Fruit fly (Drosophila melanogaster): Measurements from ENCODE around the gene CycJ.

Gene CycJ

dm6 chr3L:3434882-3435281 is 31.3 kb upstream of the CycJ start (continued):
- TF ChIP-seq CG9932 (GFP tag; IDR thresholded peaks at IDR 0.05): no peak
- TF ChIP-seq salm (tag; optimal IDR thresholded peaks at IDR 0.05): no peak
- no peak for TF ChIP-seq Atf3 (GFP tag; optimal IDR thresholded peaks at IDR 0.05)
- TF ChIP-seq Side (GFP tag; optimal IDR thresholded peaks at IDR 0.05): no peak
- no peak for TF ChIP-seq CG4820 (GFP tag; optimal IDR thresholded peaks at IDR 0.05)
- 0 out of 2 replicates have a peak, but pooled peaks have one; percentile 16 for TF ChIP-seq ttk (GFP tag; IDR thresholded peaks at IDR 0.05)
- TF ChIP-seq CG7786 (GFP tag; optimal IDR thresholded peaks at IDR 0.05): no peak
- no peak for TF ChIP-seq Lim3 (GFP tag; IDR thresholded peaks at IDR 0.05)
- TF ChIP-seq slbo (GFP tag; IDR thresholded peaks at IDR 0.05): peak; percentile 46; the same call in 1 of the 2 replicates
- peak; percentile 36; the same call in 1 of the 2 replicates for TF ChIP-seq Ada2b (GFP tag; IDR thresholded peaks at IDR 0.05)
- no peak for TF ChIP-seq fd64A (GFP tag; optimal IDR thresholded peaks at IDR 0.05)
- TF ChIP-seq Lhr (GFP tag; optimal IDR thresholded peaks at IDR 0.05): no peak
- TF ChIP-seq dm (GFP tag; optimal IDR thresholded peaks at IDR 0.05): no peak
- no peak for TF ChIP-seq CG17186 (GFP tag; optimal IDR thresholded peaks at IDR 0.05)
- no peak for TF ChIP-seq jing (GFP tag; optimal IDR thresholded peaks at IDR 0.05)
- 0 out of 3 replicates have a peak, but pooled peaks have one; percentile 49 for TF ChIP-seq so (GFP tag; IDR thresholded peaks at IDR 0.05)
- TF ChIP-seq CG1602 (GFP tag; optimal IDR thresholded peaks at IDR 0.05): no peak
- TF ChIP-seq Asciz (GFP tag; optimal IDR thresholded peaks at IDR 0.05): peak; percentile 18
- TF ChIP-seq kay (GFP tag; optimal IDR thresholded peaks at IDR 0.05): no peak
- TF ChIP-seq Dbx (GFP tag; IDR thresholded peaks at IDR 0.05): peak; percentile 37; the same call in 1 of the 3 replicates
- no peak for TF ChIP-seq stc (GFP tag; IDR thresholded peaks at IDR 0.05)
- no peak for TF ChIP-seq lov (optimal IDR thresholded peaks at IDR 0.05)
- TF ChIP-seq lov (GFP tag; IDR thresholded peaks at IDR 0.05): no peak
- TF ChIP-seq fd3F (GFP tag; optimal IDR thresholded peaks at IDR 0.05): no peak
- TF ChIP-seq danr (GFP tag; IDR thresholded peaks at IDR 0.05): no peak
- TF ChIP-seq CG11504 (tag; optimal IDR thresholded peaks at IDR 0.05): peak; percentile 64
- TF ChIP-seq p53 (GFP tag; optimal IDR thresholded peaks at IDR 0.05): no peak
- TF ChIP-seq CG34224 (GFP tag; IDR thresholded peaks at IDR 0.05; ENCODE audit: partially characterized antibody): no peak
- peak; percentile 61; the same call in 1 of the 2 replicates for TF ChIP-seq CG5953 (GFP tag; IDR thresholded peaks at IDR 0.05)
- TF ChIP-seq E2f2 (GFP tag; IDR thresholded peaks at IDR 0.05): no peak
- TF ChIP-seq Fer2 (tag; optimal IDR thresholded peaks at IDR 0.05): no peak
- TF ChIP-seq HLH4C (GFP tag; IDR thresholded peaks at IDR 0.05; ENCODE audit: partially characterized antibody): no peak
- no peak for TF ChIP-seq Deaf1 (tag; optimal IDR thresholded peaks at IDR 0.05)
- peak; percentile 10 for TF ChIP-seq CG15269 (tag; optimal IDR thresholded peaks at IDR 0.05)
- no peak for TF ChIP-seq CG12071 (GFP tag; optimal IDR thresholded peaks at IDR 0.05)
- TF ChIP-seq CG6854 (GFP tag; optimal IDR thresholded peaks at IDR 0.05): no peak
- peak; percentile 68 for TF ChIP-seq CG17328 (GFP tag; IDR thresholded peaks at IDR 0.05)
- no peak for TF ChIP-seq Doc2 (GFP tag; IDR thresholded peaks at IDR 0.05)
- TF ChIP-seq CG31441 (GFP tag; IDR thresholded peaks at IDR 0.05): peak; percentile 61
- no peak for TF ChIP-seq CG3995 (GFP tag; optimal IDR thresholded peaks at IDR 0.05)
- peak; percentile 49 for TF ChIP-seq PHDP (tag; optimal IDR thresholded peaks at IDR 0.05)
- no peak for TF ChIP-seq stwl (tag; optimal IDR thresholded peaks at IDR 0.05)
- no peak for TF ChIP-seq Jarid2 (GFP tag; optimal IDR thresholded peaks at IDR 0.05)
- TF ChIP-seq CG2120 (GFP tag; optimal IDR thresholded peaks at IDR 0.05): no peak
- no peak for TF ChIP-seq Ravus (GFP tag; IDR thresholded peaks at IDR 0.05)
- TF ChIP-seq gro (GFP tag; optimal IDR thresholded peaks at IDR 0.05): no peak
- no peak for TF ChIP-seq Trl (optimal IDR thresholded peaks at IDR 0.05)
- no peak for TF ChIP-seq Trl (GFP tag; optimal IDR thresholded peaks at IDR 0.05)
- TF ChIP-seq CG14667 (GFP tag; IDR thresholded peaks at IDR 0.05): no peak
- no peak for TF ChIP-seq CG9437 (GFP tag; optimal IDR thresholded peaks at IDR 0.05)
- no peak for TF ChIP-seq fru (optimal IDR thresholded peaks at IDR 0.05)
- peak; percentile 40 for TF ChIP-seq phol (tag; optimal IDR thresholded peaks at IDR 0.05)
- TF ChIP-seq btn (GFP tag; optimal IDR thresholded peaks at IDR 0.05): no peak
